Worm (Caenorhabditis elegans): ENCODE data around the gene ttr-1.

- TF ChIP-seq hmg-20 (GFP tag; IDR thresholded peaks at IDR 0.05): no peak
- TF ChIP-seq T07F8.4 (tag; optimal IDR thresholded peaks at IDR 0.05): no peak
- TF ChIP-seq dpl-1 (GFP tag; optimal IDR thresholded peaks at IDR 0.05): no peak
- no peak for TF ChIP-seq ZK185.1 (tag; optimal IDR thresholded peaks at IDR 0.05; ENCODE audit: poor library complexity, severe bottlenecking)
- TF ChIP-seq unc-130 (GFP tag; optimal IDR thresholded peaks at IDR 0.05): no peak
- TF ChIP-seq madf-6 (GFP tag; IDR thresholded peaks at IDR 0.05): peak; percentile 75
- TF ChIP-seq nhr-80 (tag; optimal IDR thresholded peaks at IDR 0.05): peak; percentile 62
- TF ChIP-seq tbp1 (GFP tag; optimal IDR thresholded peaks at IDR 0.05): no peak
- TF ChIP-seq unc-62 (GFP tag; optimal IDR thresholded peaks at IDR 0.05): no peak
- TF ChIP-seq pha-4 (tag; optimal IDR thresholded peaks at IDR 0.05): no peak
- no peak for TF ChIP-seq nhr-27 (tag; optimal IDR thresholded peaks at IDR 0.05)
- no peak for TF ChIP-seq snpc-4 (GFP tag; optimal IDR thresholded peaks at IDR 0.05)
- no peak for TF ChIP-seq snpc-4 (tag; optimal IDR thresholded peaks at IDR 0.05)
- TF ChIP-seq madf-8 (GFP tag; conservative IDR thresholded peaks at IDR 0.05): peak; percentile 55
These were observed 18.0 kb upstream of the ttr-1 start, which contains the start of the genes cyld-1 and F40F12.9 for ce11 chrIII:9910608-9911479.

All from whole organism, young adult.